Fruit fly (Drosophila melanogaster) whole organism, embryonic: ENCODE data around the gene SmydA-2.

Source experiments
- Aef1 ChIP-seq: fragments of 200-800 bp; sonication (Bioruptor generic); IDR thresholded peaks from 3 replicates; pipeline ENCODE4 v1.3.6; 2022; ENCODE audit warnings: missing biosample characterization, missing genetic modification characterization
- Asciz ChIP-seq: fragments of 200-800 bp; sonication (Bioruptor generic); optimal IDR thresholded peaks from 2 replicates; lab custom pipeline; 2017; ENCODE audit warnings: missing biosample characterization, mild to moderate bottlenecking, missing genetic modification characterization, missing genetic modification reagents
- BEAF-32 ChIP-seq: fragments of 200-800 bp; sonication (Bioruptor generic); optimal IDR thresholded peaks from 3 replicates; lab custom pipeline; 2017; ENCODE audit warnings: missing biosample characterization, missing genetic modification characterization, mild to moderate bottlenecking, moderate library complexity, missing genetic modification reagents
- CG10267 ChIP-seq: fragments of 200-800 bp; sonication (Bioruptor generic); optimal IDR thresholded peaks from 2 replicates; lab custom pipeline; 2018; ENCODE audit warnings: missing biosample characterization, mild to moderate bottlenecking, missing genetic modification characterization, moderate library complexity
- CG11695 ChIP-seq: fragments of 200-800 bp; sonication (Bioruptor generic); IDR thresholded peaks from 3 replicates; pipeline ENCODE4 v1.3.6; 2022; ENCODE audit warnings: missing biosample characterization, missing genetic modification characterization
- CG13123 ChIP-seq: fragments of 200-800 bp; sonication (Bioruptor generic); optimal IDR thresholded peaks from 2 replicates; lab custom pipeline; 2016; ENCODE audit warnings: missing biosample characterization, missing genetic modification characterization
- CG13287 ChIP-seq: fragments of 200-800 bp; sonication (Bioruptor generic); IDR thresholded peaks from 2 replicates; pipeline ENCODE4 v1.3.6; 2022; ENCODE audit warnings: missing biosample characterization, missing genetic modification characterization; ENCODE audit not compliant: partially characterized antibody
- CG14965 ChIP-seq: fragments of 200-800 bp; sonication (Bioruptor generic); optimal IDR thresholded peaks from 2 replicates; lab custom pipeline; 2016; ENCODE audit warnings: missing biosample characterization, missing genetic modification characterization, borderline replicate concordance
- CG15269 ChIP-seq: fragments of 200-800 bp; sonication (Bioruptor generic); optimal IDR thresholded peaks from 2 replicates; lab custom pipeline; 2018; ENCODE audit warnings: missing biosample characterization, mild to moderate bottlenecking, missing genetic modification characterization, moderate library complexity
- CG1529 ChIP-seq: fragments of 200-800 bp; sonication (Bioruptor generic); optimal IDR thresholded peaks from 3 replicates; lab custom pipeline; 2018; ENCODE audit warnings: missing biosample characterization, missing genetic modification characterization
- CG17385 ChIP-seq: fragments of 200-800 bp; sonication (Bioruptor generic); optimal IDR thresholded peaks from 3 replicates; lab custom pipeline; 2018; ENCODE audit warnings: missing biosample characterization, mild to moderate bottlenecking, missing genetic modification characterization
- CG2120 ChIP-seq: fragments of 200-800 bp; sonication (Bioruptor generic); optimal IDR thresholded peaks from 3 replicates; lab custom pipeline; 2016; ENCODE audit warnings: missing biosample characterization, missing genetic modification characterization
- CG7357 ChIP-seq: fragments of 200-800 bp; sonication (Bioruptor generic); IDR thresholded peaks from 3 replicates; pipeline ENCODE4 v1.3.6; 2022; ENCODE audit warnings: missing biosample characterization, missing genetic modification characterization
- CG7556 ChIP-seq: fragments of 200-800 bp; sonication (Bioruptor generic); optimal IDR thresholded peaks from 2 replicates; lab custom pipeline; 2017; ENCODE audit warnings: missing biosample characterization, mild to moderate bottlenecking, missing genetic modification characterization
- CG8290 ChIP-seq, 3 experiments: fragments of 200-800 bp; sonication (Bioruptor generic); optimal IDR thresholded peaks; 2 replicates each; lab custom pipeline; 2016 to 2019; ENCODE audit warnings: missing biosample characterization in 3 of 3, missing genetic modification characterization in 3 of 3, mild to moderate bottlenecking in 2 of 3, moderate library complexity in 1 of 3
- CG8765 ChIP-seq: fragments of 200-800 bp; sonication (Bioruptor generic); IDR thresholded peaks from 2 replicates; pipeline ENCODE4 v1.3.6; 2022; ENCODE audit warnings: missing biosample characterization, missing genetic modification characterization
- CG9817 ChIP-seq: fragments of 200-800 bp; sonication (Bioruptor generic); optimal IDR thresholded peaks from 2 replicates; lab custom pipeline; 2018; ENCODE audit warnings: missing biosample characterization, mild to moderate bottlenecking, missing genetic modification characterization, moderate library complexity
- CTCF ChIP-seq: fragments of 200-800 bp; sonication (Bioruptor generic); optimal IDR thresholded peaks from 2 replicates; lab custom pipeline; 2017; ENCODE audit warnings: missing biosample characterization, mild to moderate bottlenecking, missing genetic modification characterization, moderate library complexity
- CoRest ChIP-seq: fragments of 200-800 bp; sonication (Bioruptor generic); optimal IDR thresholded peaks from 3 replicates; lab custom pipeline; 2018; ENCODE audit warnings: missing biosample characterization, mild to moderate bottlenecking, missing genetic modification characterization, moderate library complexity
- D19A ChIP-seq: fragments of 200-800 bp; optimal IDR thresholded peaks from 3 replicates; lab custom pipeline; 2019; ENCODE audit warnings: missing biosample characterization, mild to moderate bottlenecking, missing genetic modification characterization, moderate library complexity
- Deaf1 ChIP-seq: fragments of 200-800 bp; optimal IDR thresholded peaks from 3 replicates; lab custom pipeline; 2019; ENCODE audit warnings: missing biosample characterization, mild to moderate bottlenecking, missing genetic modification characterization, moderate library complexity
- E2f1 ChIP-seq: fragments of 200-800 bp; sonication (Bioruptor generic); IDR thresholded peaks from 2 replicates; pipeline ENCODE4 v1.3.6; 2022; ENCODE audit warnings: missing biosample characterization, missing genetic modification characterization
- GATAe ChIP-seq: fragments of 200-800 bp; sonication (Bioruptor generic); conservative IDR thresholded peaks from 2 replicates; pipeline ENCODE4 v1.3.6; 2022; ENCODE audit warnings: missing biosample characterization, missing genetic modification characterization
- Hey ChIP-seq: fragments of 200-800 bp; sonication (Bioruptor generic); optimal IDR thresholded peaks from 3 replicates; lab custom pipeline; 2018; ENCODE audit warnings: missing biosample characterization, mild to moderate bottlenecking, missing genetic modification characterization
- HmgZ ChIP-seq: fragments of 200-800 bp; sonication (Bioruptor generic); optimal IDR thresholded peaks from 2 replicates; lab custom pipeline; 2018; ENCODE audit warnings: missing biosample characterization, mild to moderate bottlenecking, missing genetic modification characterization
- Hr3 ChIP-seq: fragments of 200-800 bp; sonication (Bioruptor generic); optimal IDR thresholded peaks from 3 replicates; lab custom pipeline; 2016; ENCODE audit warnings: missing biosample characterization, missing genetic modification characterization
- MTF-1 ChIP-seq: fragments of 200-800 bp; sonication (Bioruptor generic); optimal IDR thresholded peaks from 2 replicates; lab custom pipeline; 2018; ENCODE audit warnings: missing biosample characterization, mild to moderate bottlenecking, missing genetic modification characterization, borderline replicate concordance
- Neu2 ChIP-seq: fragments of 200-800 bp; sonication (Bioruptor generic); optimal IDR thresholded peaks from 3 replicates; lab custom pipeline; 2016; ENCODE audit warnings: missing biosample characterization, missing genetic modification characterization, borderline replicate concordance
- Optix ChIP-seq: fragments of 200-800 bp; sonication (Bioruptor generic); IDR thresholded peaks from 3 replicates; pipeline ENCODE4 v1.3.6; 2022; ENCODE audit warnings: missing biosample characterization, missing genetic modification characterization
- Sry-δ ChIP-seq: fragments of 200-800 bp; sonication (Bioruptor generic); optimal IDR thresholded peaks from 2 replicates; lab custom pipeline; 2016; ENCODE audit warnings: missing biosample characterization, missing genetic modification characterization
- Ssrp ChIP-seq: fragments of 200-800 bp; sonication (Bioruptor generic); optimal IDR thresholded peaks from 2 replicates; lab custom pipeline; 2018; ENCODE audit warnings: missing biosample characterization, mild to moderate bottlenecking, missing genetic modification characterization, moderate library complexity
- Xrp1 ChIP-seq: fragments of 200-800 bp; sonication (Bioruptor generic); IDR thresholded peaks from 2 replicates; pipeline ENCODE4 v1.3.6; 2022; ENCODE audit warnings: missing biosample characterization, missing genetic modification characterization
- bab2 ChIP-seq: fragments of 200-800 bp; sonication (Bioruptor generic); optimal IDR thresholded peaks from 2 replicates; lab custom pipeline; 2016; ENCODE audit warnings: missing biosample characterization, missing genetic modification characterization
- ci ChIP-seq: fragments of 200-800 bp; sonication (Bioruptor generic); IDR thresholded peaks from 3 replicates; pipeline ENCODE4 v1.3.6; 2022; ENCODE audit warnings: missing biosample characterization, missing genetic modification characterization
- cwo ChIP-seq: fragments of 200-800 bp; sonication (Bioruptor generic); optimal IDR thresholded peaks from 3 replicates; lab custom pipeline; 2017; ENCODE audit warnings: missing biosample characterization, missing genetic modification characterization, mild to moderate bottlenecking, moderate library complexity, missing genetic modification reagents
- emc ChIP-seq: fragments of 200-800 bp; sonication (Bioruptor generic); optimal IDR thresholded peaks from 2 replicates; lab custom pipeline; 2016; ENCODE audit warnings: missing biosample characterization, missing genetic modification characterization
- ems ChIP-seq: fragments of 200-800 bp; sonication (Bioruptor generic); optimal IDR thresholded peaks from 3 replicates; lab custom pipeline; 2016; ENCODE audit warnings: missing biosample characterization, missing genetic modification characterization
- esg ChIP-seq: fragments of 200-800 bp; sonication (Bioruptor generic); conservative IDR thresholded peaks from 2 replicates; pipeline ENCODE4 v1.3.6; 2022; ENCODE audit warnings: missing biosample characterization, missing genetic modification characterization
- exex ChIP-seq: fragments of 200-800 bp; sonication (Bioruptor generic); optimal IDR thresholded peaks from 4 replicates; lab custom pipeline; 2018; ENCODE audit warnings: missing biosample characterization, mild to moderate bottlenecking, missing genetic modification characterization, moderate library complexity
- lbe ChIP-seq: fragments of 200-800 bp; sonication (Bioruptor generic); optimal IDR thresholded peaks from 2 replicates; lab custom pipeline; 2016; ENCODE audit warnings: missing biosample characterization, mild to moderate bottlenecking, missing genetic modification characterization
- maf-S ChIP-seq: fragments of 200-800 bp; sonication (Bioruptor generic); optimal IDR thresholded peaks from 2 replicates; lab custom pipeline; 2016; ENCODE audit warnings: missing biosample characterization, missing genetic modification characterization
- peb ChIP-seq: fragments of 200-800 bp; sonication (Bioruptor generic); IDR thresholded peaks from 2 replicates; pipeline ENCODE4 v1.3.6; 2022; ENCODE audit warnings: missing biosample characterization, missing genetic modification characterization
- shn ChIP-seq: fragments of 200-800 bp; sonication (Bioruptor generic); optimal IDR thresholded peaks from 3 replicates; lab custom pipeline; 2016; ENCODE audit warnings: missing biosample characterization, missing genetic modification characterization
- sima ChIP-seq: fragments of 200-800 bp; sonication (Bioruptor generic); optimal IDR thresholded peaks from 2 replicates; lab custom pipeline; 2016; ENCODE audit warnings: missing biosample characterization, missing genetic modification characterization
- sob ChIP-seq: fragments of 200-800 bp; sonication (Bioruptor generic); IDR thresholded peaks from 2 replicates; pipeline ENCODE4 v1.3.6; 2022; ENCODE audit warnings: missing biosample characterization, missing genetic modification characterization
- sr ChIP-seq: fragments of 200-800 bp; sonication (Bioruptor generic); IDR thresholded peaks from 3 replicates; pipeline ENCODE4 v1.3.6; 2022; ENCODE audit warnings: missing biosample characterization, missing genetic modification characterization
- ssp ChIP-seq: fragments of 200-800 bp; sonication (Bioruptor generic); IDR thresholded peaks from 2 replicates; pipeline ENCODE4 v1.3.6; 2022; ENCODE audit warnings: missing biosample characterization, missing genetic modification characterization
- usp ChIP-seq: fragments of >200 bp; optimal IDR thresholded peaks from 2 replicates; lab custom pipeline; 2017; ENCODE audit warnings: missing biosample characterization, missing genetic modification characterization

The SmydA-2 gene

DNA sequence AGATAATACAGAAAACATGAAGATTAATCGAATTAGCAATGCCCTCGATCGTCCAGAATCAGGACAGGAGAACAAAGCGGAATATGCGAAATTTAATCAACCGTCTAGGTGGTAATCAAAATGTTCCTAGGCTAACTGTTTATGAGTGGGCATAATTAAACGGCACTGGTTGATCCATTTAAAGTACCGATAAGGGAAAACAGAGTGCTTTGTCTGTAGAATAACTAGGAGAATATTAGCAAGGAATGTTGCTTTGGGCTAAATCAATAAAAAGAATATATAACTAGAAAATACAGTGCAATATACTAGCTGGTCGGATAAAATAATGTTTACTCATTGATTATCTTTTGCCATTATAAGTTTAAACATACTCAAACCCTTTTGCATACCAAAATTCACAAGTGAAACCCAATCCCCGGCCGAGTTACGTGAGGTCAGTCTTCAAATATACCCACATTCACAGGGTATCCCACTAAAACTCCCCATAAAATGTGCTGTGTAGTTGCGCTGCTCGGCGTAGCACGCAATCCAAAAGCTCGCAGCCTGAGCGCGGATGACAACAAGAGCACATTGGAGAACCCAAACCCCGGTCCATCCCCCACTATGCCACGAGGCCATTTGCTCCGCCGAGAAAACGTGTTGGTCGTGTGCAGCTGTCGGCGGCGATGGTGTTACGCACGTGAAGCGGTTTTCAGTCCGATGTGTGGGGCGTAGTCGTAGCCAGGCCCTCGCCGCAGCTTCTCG lies 6.8 kb downstream of the SmydA-2 start (continued):
- TF ChIP-seq Ssrp (tag; lab: Kevin White, UChicago) (peak; percentile 37), CoRest (tag; lab: Kevin White, UChicago) (peak; percentile 85), CG10267 (tag; lab: Kevin White, UChicago) (peak; percentile 14), Asciz (GFP tag; lab: Kevin White, UChicago) (peak; percentile 53), CG13287 (peak; percentile 64; the same call in 1 of the 2 replicates), BEAF-32 (GFP tag; lab: Kevin White, UChicago) (no peak), sima (GFP tag; lab: Kevin White, UChicago) (peak; percentile 7), shn (GFP tag; lab: Kevin White, UChicago) (peak; percentile 74), CG13123 (GFP tag; lab: Kevin White, UChicago) (peak; percentile 0), HmgZ (tag; lab: Kevin White, UChicago) (no peak), CG1529 (peak; percentile 8), CG7556 (GFP tag; lab: Kevin White, UChicago) (peak; percentile 91), CG15269 (tag; lab: Kevin White, UChicago) (peak; percentile 71), bab2 (peak; percentile 30), CG8765 (GFP tag; lab: Robert Waterston, UW) (no peak), E2f1 (GFP tag; lab: Robert Waterston, UW) (peak; percentile 55; the same call in 1 of the 2 replicates), sr (GFP tag; lab: Robert Waterston, UW) (0 out of 3 replicates have a peak, but pooled peaks have one; percentile 3), Neu2 (GFP tag; lab: Kevin White, UChicago) (no peak), CG2120 (peak; percentile 93), ems (GFP tag; lab: Kevin White, UChicago) (peak; percentile 56), GATAe (GFP tag; lab: Robert Waterston, UW) (no peak; the same call in 1 of the 2 replicates), usp (GFP tag; lab: Kevin White, UChicago) (no peak), maf-S (peak; percentile 61), Optix (GFP tag; lab: Robert Waterston, UW) (0 out of 3 replicates have a peak, but pooled peaks have one; percentile 28), ssp (GFP tag; lab: Robert Waterston, UW) (peak; percentile 52; the same call in 1 of the 2 replicates), Deaf1 (tag; lab: Kevin White, UChicago) (peak; percentile 84), CG7357 (GFP tag; lab: Robert Waterston, UW) (no peak; the same call in 2 of the 3 replicates), lbe (GFP tag; lab: Kevin White, UChicago) (no peak), sob (GFP tag; lab: Robert Waterston, UW) (peak; percentile 46), CG17385 (GFP tag; lab: Kevin White, UChicago) (peak; percentile 55), ci (GFP tag; lab: Robert Waterston, UW) (peak; percentile 51; the same call in 2 of the 3 replicates), peb (GFP tag; lab: Robert Waterston, UW) (no peak), CG8290 (GFP tag; optimal IDR thresholded peaks at IDR 0.05; lab: Kevin White, UChicago) (no peak), CG8290 (tag; optimal IDR thresholded peaks at IDR 0.05; lab: Kevin White, UChicago) (peak in 1 of 2 experiments; percentile 58), Hr3 (GFP tag; lab: Kevin White, UChicago) (peak; percentile 50), Sry-δ (GFP tag; lab: Kevin White, UChicago) (peak; percentile 2), exex (tag; lab: Kevin White, UChicago) (peak; percentile 96), cwo (GFP tag; lab: Kevin White, UChicago) (peak; percentile 100), CG11695 (peak; percentile 75), D19A (tag; lab: Kevin White, UChicago) (peak; percentile 53), Aef1 (GFP tag; lab: Robert Waterston, UW) (peak; percentile 73; the same call in 2 of the 3 replicates), Hey (tag; lab: Kevin White, UChicago) (peak; percentile 72), CTCF (GFP tag; lab: Kevin White, UChicago) (peak; percentile 13), CG9817 (peak; percentile 54), CG14965 (GFP tag; lab: Kevin White, UChicago) (no peak), emc (GFP tag; lab: Kevin White, UChicago) (no peak), MTF-1 (GFP tag; lab: Kevin White, UChicago) (peak; percentile 71), esg (GFP tag; lab: Robert Waterston, UW) (peak; percentile 65), Xrp1 (no peak)
